Worm (Caenorhabditis elegans): Measurements from ENCODE around the gene C04B4.2.

DNA sequence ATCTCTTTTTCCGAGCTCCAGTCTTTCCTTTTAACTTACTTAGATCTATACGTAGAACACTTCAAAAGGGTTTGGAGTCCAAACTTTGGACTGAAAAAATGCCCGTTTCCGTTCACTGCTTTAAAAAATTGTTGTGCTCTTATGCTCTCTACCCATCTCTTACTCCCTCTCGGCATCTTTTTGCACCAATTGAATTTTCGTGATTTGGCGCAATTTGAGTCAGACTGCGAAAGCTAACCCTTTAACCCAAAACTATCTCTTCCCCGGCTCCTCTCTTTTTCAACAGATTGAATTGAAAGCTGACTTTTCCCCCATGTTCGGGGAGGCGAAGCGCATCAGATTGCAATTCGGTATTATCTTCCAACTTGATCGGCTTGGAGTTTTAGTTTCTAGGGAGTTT lies 30.9 kb upstream of the C04B4.2 start:
- TF ChIP-seq efl-1 (GFP tag; optimal IDR thresholded peaks at IDR 0.05), result no peak
- no peak for TF ChIP-seq ekl-4 (GFP tag; IDR thresholded peaks at IDR 0.05)
- TF ChIP-seq hmg-20 (GFP tag; IDR thresholded peaks at IDR 0.05), result no peak
